Worm (Caenorhabditis elegans) whole organism, L1 larva: Measurements from ENCODE around the gene F28D1.6.

ENCODE experiments used
- C16A3.4 ChIP-seq: fragments of 150-350 bp; optimal IDR thresholded peaks from 2 replicates; lab custom pipeline; 2014; ENCODE audit warnings: missing biosample characterization, missing genetic modification characterization
- F16B12.6 ChIP-seq: fragments of 150-350 bp; optimal IDR thresholded peaks from 2 replicates; lab custom pipeline; 2014; ENCODE audit warnings: missing biosample characterization, missing genetic modification characterization
- Y116A8C.19 ChIP-seq: sonication (generic microtip); optimal IDR thresholded peaks from 2 replicates; lab custom pipeline; 2016; ENCODE audit warnings: missing compliant biosample characterization, missing genetic modification characterization, borderline replicate concordance
- aha-1 ChIP-seq: fragments of 150-350 bp; optimal IDR thresholded peaks from 2 replicates; lab custom pipeline; 2014; ENCODE audit warnings: missing biosample characterization, missing genetic modification characterization
- blmp-1 ChIP-seq: fragments of 150-350 bp; optimal IDR thresholded peaks from 2 replicates; lab custom pipeline; 2014; ENCODE audit warnings: missing biosample characterization, missing genetic modification characterization
- ceh-63 ChIP-seq: fragments of 200-800 bp; sonication (Bioruptor generic); optimal IDR thresholded peaks from 2 replicates; lab custom pipeline; 2018; ENCODE audit warnings: mild to moderate bottlenecking, missing genetic modification characterization, missing compliant biosample characterization
- ceh-8 ChIP-seq: fragments of 200-800 bp; sonication (Bioruptor generic); optimal IDR thresholded peaks from 2 replicates; lab custom pipeline; 2018; ENCODE audit warnings: mild to moderate bottlenecking, missing genetic modification characterization, moderate library complexity, missing compliant biosample characterization
- ceh-82 ChIP-seq, 3 experiments: fragments of 150-350 bp in 1 of 3; sonication (generic microtip) in 2 of 3; optimal IDR thresholded peaks; 2 replicates each; lab custom pipeline; 2014 to 2017; ENCODE audit warnings: missing biosample characterization in 3 of 3, missing genetic modification characterization in 3 of 3
- ceh-90 ChIP-seq: sonication (generic microtip); optimal IDR thresholded peaks from 2 replicates; lab custom pipeline; 2016; ENCODE audit warnings: missing genetic modification characterization, missing compliant biosample characterization
- dsc-1 ChIP-seq: sonication (generic microtip); optimal IDR thresholded peaks from 2 replicates; lab custom pipeline; 2016; ENCODE audit warnings: mild to moderate bottlenecking, missing genetic modification characterization, missing compliant biosample characterization
- efl-1 ChIP-seq, 4 experiments: fragments of 150-350 bp; optimal IDR thresholded peaks in 3 of 4; peaks in 1 of 4; 1 replicate in 1 of 4; 2 replicates in 3 of 4; lab custom pipeline; 2014; ENCODE audit warnings: missing biosample characterization in 2 of 4, missing genetic modification characterization in 2 of 4, missing genetic modification reagents in 2 of 4
- egl-13 ChIP-seq: sonication (generic microtip); optimal IDR thresholded peaks from 2 replicates; lab custom pipeline; 2016; ENCODE audit warnings: missing genotype, missing genetic modification reagents, missing genetic modification characterization, missing compliant biosample characterization
- egl-27 ChIP-seq, 2 experiments: fragments of 150-350 bp in 1 of 2; sonication (generic microtip); optimal IDR thresholded peaks; 3 replicates each; lab custom pipeline; 2017 to 2018; ENCODE audit warnings: missing biosample characterization in 2 of 2, missing genetic modification characterization in 2 of 2, missing genetic modification reagents in 2 of 2
- elt-3 ChIP-seq, 6 experiments: fragments of 150-350 bp in 1 of 6; sonication (generic microtip); optimal IDR thresholded peaks; 2 replicates each; lab custom pipeline; 2017 to 2018; ENCODE audit warnings: missing biosample characterization in 6 of 6, missing genetic modification characterization in 6 of 6, inconsistent platforms in 1 of 6
- ets-5 ChIP-seq: fragments of 200-800 bp; sonication (Bioruptor generic); IDR thresholded peaks from 2 replicates; pipeline ENCODE4 v1.3.6; 2022; ENCODE audit warnings: missing genetic modification characterization, missing compliant biosample characterization
- fkh-10 ChIP-seq: sonication (generic microtip); optimal IDR thresholded peaks from 2 replicates; lab custom pipeline; 2017; ENCODE audit warnings: missing biosample characterization, missing genetic modification reagents, missing genetic modification characterization
- fkh-8 ChIP-seq: sonication (generic microtip); optimal IDR thresholded peaks from 2 replicates; lab custom pipeline; 2016; ENCODE audit warnings: mild to moderate bottlenecking, missing genetic modification characterization, missing compliant biosample characterization
- fos-1 ChIP-seq: fragments of 150-350 bp; optimal IDR thresholded peaks from 2 replicates; lab custom pipeline; 2014; ENCODE audit warnings: missing biosample characterization, missing genetic modification characterization
- hlh-17 ChIP-seq: fragments of 200-800 bp; sonication (Bioruptor generic); optimal IDR thresholded peaks from 2 replicates; lab custom pipeline; 2018; ENCODE audit warnings: missing genetic modification characterization, mild to moderate bottlenecking, missing compliant biosample characterization, moderate library complexity, borderline replicate concordance
- hlh-4 ChIP-seq: sonication (generic microtip); optimal IDR thresholded peaks from 2 replicates; lab custom pipeline; 2016; ENCODE audit warnings: mild to moderate bottlenecking, missing genetic modification characterization, missing compliant biosample characterization
- hpl-2 ChIP-seq: fragments of 150-350 bp; optimal IDR thresholded peaks from 2 replicates; lab custom pipeline; 2014; ENCODE audit warnings: missing biosample characterization, missing genetic modification reagents, missing genetic modification characterization
- isw-1 ChIP-seq: fragments of 200-800 bp; sonication (Bioruptor generic); IDR thresholded peaks from 2 replicates; pipeline ENCODE4 v1.3.6; 2022; ENCODE audit warnings: missing genetic modification characterization, missing compliant biosample characterization
- jun-1 ChIP-seq: fragments of 150-350 bp; optimal IDR thresholded peaks from 2 replicates; lab custom pipeline; 2014; ENCODE audit warnings: missing biosample characterization, missing genetic modification reagents, missing genetic modification characterization
- lin-14 ChIP-seq: fragments of 200-800 bp; sonication (Bioruptor generic); optimal IDR thresholded peaks from 2 replicates; lab custom pipeline; 2018; ENCODE audit warnings: mild to moderate bottlenecking, missing genetic modification characterization, moderate library complexity, missing compliant biosample characterization
- lin-35 ChIP-seq, 2 experiments: fragments of 150-350 bp; optimal IDR thresholded peaks; 2 replicates each; lab custom pipeline; 2014; ENCODE audit warnings: missing biosample characterization in 2 of 2, missing genetic modification characterization in 2 of 2, missing genetic modification reagents in 2 of 2
- lin-39 ChIP-seq: fragments of 150-350 bp; optimal IDR thresholded peaks from 2 replicates; lab custom pipeline; 2014; ENCODE audit warnings: missing biosample characterization, missing genetic modification reagents, missing genetic modification characterization
- mab-9 ChIP-seq: fragments of 200-800 bp; sonication (Bioruptor generic); IDR thresholded peaks from 2 replicates; pipeline ENCODE4 v1.3.6; 2022; ENCODE audit warnings: missing genetic modification reagents, missing genetic modification characterization, missing compliant biosample characterization
- mef-2 ChIP-seq: fragments of 150-350 bp; optimal IDR thresholded peaks from 2 replicates; lab custom pipeline; 2014; ENCODE audit warnings: missing biosample characterization, missing genetic modification characterization
- mep-1 ChIP-seq: fragments of 150-350 bp; optimal IDR thresholded peaks from 2 replicates; lab custom pipeline; 2014; ENCODE audit warnings: missing biosample characterization, missing genetic modification characterization
- nhr-237 ChIP-seq: fragments of 150-350 bp; optimal IDR thresholded peaks from 2 replicates; lab custom pipeline; 2014; ENCODE audit warnings: missing biosample characterization, missing genetic modification characterization
- nhr-28 ChIP-seq: fragments of 150-350 bp; optimal IDR thresholded peaks from 2 replicates; lab custom pipeline; 2014; ENCODE audit warnings: missing biosample characterization, missing genetic modification characterization
- nhr-77 ChIP-seq: fragments of 150-350 bp; optimal IDR thresholded peaks from 2 replicates; lab custom pipeline; 2014; ENCODE audit warnings: missing biosample characterization, missing genetic modification characterization
- nhr-84 ChIP-seq: sonication (generic microtip); optimal IDR thresholded peaks from 2 replicates; lab custom pipeline; 2017; ENCODE audit warnings: missing biosample characterization, missing genetic modification characterization
- pax-3 ChIP-seq: fragments of 200-800 bp; sonication (Bioruptor generic); optimal IDR thresholded peaks from 2 replicates; lab custom pipeline; 2018; ENCODE audit warnings: mild to moderate bottlenecking, missing genetic modification characterization, moderate library complexity, missing compliant biosample characterization
- rnt-1 ChIP-seq: sonication (generic microtip); optimal IDR thresholded peaks from 2 replicates; lab custom pipeline; 2016; ENCODE audit warnings: mild to moderate bottlenecking, missing genetic modification characterization, moderate library complexity, missing compliant biosample characterization
- tbx-2 ChIP-seq: sonication (generic microtip); optimal IDR thresholded peaks from 2 replicates; lab custom pipeline; 2016; ENCODE audit warnings: missing genetic modification characterization, missing compliant biosample characterization
- tlp-1 ChIP-seq: fragments of 150-350 bp; optimal IDR thresholded peaks from 2 replicates; lab custom pipeline; 2014; ENCODE audit warnings: missing biosample characterization, missing genetic modification characterization
- unc-130 ChIP-seq: fragments of 150-350 bp; optimal IDR thresholded peaks from 2 replicates; lab custom pipeline; 2017; ENCODE audit warnings: missing biosample characterization, missing genetic modification characterization, inconsistent platforms
- unc-30 ChIP-seq: sonication (generic microtip); optimal IDR thresholded peaks from 2 replicates; lab custom pipeline; 2017; ENCODE audit warnings: missing biosample characterization, missing genetic modification characterization
- xbp-1 ChIP-seq: sonication (generic microtip); optimal IDR thresholded peaks from 2 replicates; lab custom pipeline; 2016; ENCODE audit warnings: missing genetic modification characterization, missing compliant biosample characterization
- ztf-11 ChIP-seq, 2 experiments: sonication (generic microtip); optimal IDR thresholded peaks; 2 replicates each; lab custom pipeline; 2016 to 2017; ENCODE audit warnings: missing genetic modification characterization in 2 of 2, missing biosample characterization in 1 of 2, missing compliant biosample characterization in 1 of 2

Gene F28D1.6

ce11 chrIV:12385061-12385460, at the start of gene F28D1.6:
F28D1.6 (minus strand) TSS chrIV:12385161.
- TF ChIP-seq tlp-1 (tag; lab: Kevin White, UChicago): no peak
- TF ChIP-seq ets-5 (GFP tag; lab: Robert Waterston, UW): no peak
- no peak for TF ChIP-seq egl-27 (tag; optimal IDR thresholded peaks at IDR 0.05; lab: Kevin White, UChicago)
- no peak for TF ChIP-seq fkh-10 (GFP tag; lab: Kevin White, UChicago)
- no peak for TF ChIP-seq dsc-1 (tag; lab: Kevin White, UChicago)
- TF ChIP-seq pax-3 (tag; lab: Kevin White, UChicago): no peak
- no peak for TF ChIP-seq unc-30
- no peak for TF ChIP-seq lin-14 (GFP tag; lab: Kevin White, UChicago)
- TF ChIP-seq fkh-8 (tag; lab: Kevin White, UChicago): no peak
- no peak for TF ChIP-seq egl-13
- TF ChIP-seq hpl-2 (GFP tag; lab: Kevin White, UChicago): no peak
- no peak for TF ChIP-seq ceh-90
- no peak for TF ChIP-seq mep-1 (tag; lab: Kevin White, UChicago)
- no peak for TF ChIP-seq aha-1
- TF ChIP-seq jun-1 (tag; lab: Kevin White, UChicago): no peak

ce11 chrIV:12432340-12432739, 47.4 kb upstream of the F28D1.6 start, which contains the start of gene clec-184:
clec-184 (plus strand) TSS chrIV:12432640.
- TF ChIP-seq nhr-77 (tag; lab: Kevin White, UChicago) (no peak), lin-39 (tag; lab: Kevin White, UChicago) (no peak), ceh-63 (GFP tag; lab: Kevin White, UChicago) (no peak), Y116A8C.19 (tag; lab: Kevin White, UChicago) (no peak), egl-27 (tag; optimal IDR thresholded peaks at IDR 0.05; lab: Kevin White, UChicago) (no peak), hpl-2 (GFP tag; lab: Kevin White, UChicago) (no peak), nhr-84 (tag; lab: Kevin White, UChicago) (no peak), ceh-90 (no peak), nhr-237 (no peak), tlp-1 (tag; lab: Kevin White, UChicago) (no peak), ztf-11 (tag; optimal IDR thresholded peaks at IDR 0.05; lab: Kevin White, UChicago) (no peak)

ce11 chrIV:12431755-12432154, 46.8 kb upstream of the F28D1.6 start:
- TF ChIP-seq lin-35 (GFP tag; optimal IDR thresholded peaks at IDR 0.05; lab: Kevin White, UChicago) (no peak), jun-1 (tag; lab: Kevin White, UChicago) (no peak), efl-1 (optimal IDR thresholded peaks at IDR 0.05; lab: Kevin White, UChicago) (no peak), efl-1 (GFP tag; optimal IDR thresholded peaks at IDR 0.05 in 1 of 2; lab: Kevin White, UChicago) (peak in 1 of 2 experiments; percentile 3), hlh-17 (GFP tag; lab: Kevin White, UChicago) (no peak), hlh-4 (tag; lab: Kevin White, UChicago) (no peak)

ce11 chrIV:12429504-12429903, 44.5 kb upstream of the F28D1.6 start:
- TF ChIP-seq tlp-1 (tag; lab: Kevin White, UChicago) (no peak), pax-3 (tag; lab: Kevin White, UChicago) (no peak), fos-1 (no peak), mef-2 (tag; lab: Kevin White, UChicago) (no peak), unc-130 (tag; lab: Kevin White, UChicago) (no peak), blmp-1 (tag; lab: Kevin White, UChicago) (peak; percentile 13), elt-3 (tag; optimal IDR thresholded peaks at IDR 0.05; lab: Kevin White, UChicago) (no peak)
- TF ChIP-seq, all 84 proteins: peak for 1

- no peak for TF ChIP-seq F16B12.6 (tag; lab: Kevin White, UChicago)
- TF ChIP-seq nhr-28 (tag; lab: Kevin White, UChicago): no peak
- TF ChIP-seq tbx-2 (tag; lab: Kevin White, UChicago): no peak
- TF ChIP-seq egl-27 (tag; optimal IDR thresholded peaks at IDR 0.05; lab: Kevin White, UChicago): no peak
- no peak for TF ChIP-seq ceh-8
- no peak for TF ChIP-seq rnt-1 (tag; lab: Kevin White, UChicago)
- TF ChIP-seq isw-1 (GFP tag; lab: Robert Waterston, UW): no peak
- TF ChIP-seq tlp-1 (tag; lab: Kevin White, UChicago): no peak
- TF ChIP-seq C16A3.4 (tag; lab: Kevin White, UChicago): no peak
- TF ChIP-seq elt-3 (tag; optimal IDR thresholded peaks at IDR 0.05; lab: Kevin White, UChicago): no peak
- TF ChIP-seq lin-14 (GFP tag; lab: Kevin White, UChicago): no peak
- TF ChIP-seq mab-9 (GFP tag; lab: Robert Waterston, UW): no peak
- no peak for TF ChIP-seq ceh-82 (tag; optimal IDR thresholded peaks at IDR 0.05; lab: Kevin White, UChicago)
- TF ChIP-seq xbp-1 (tag; lab: Kevin White, UChicago): no peak
- TF ChIP-seq ets-5 (GFP tag; lab: Robert Waterston, UW): no peak
- no peak for TF ChIP-seq aha-1
- no peak for TF ChIP-seq nhr-84 (tag; lab: Kevin White, UChicago)
Measured at ce11 chrIV:12428467-12428866, 43.5 kb upstream of the F28D1.6 start, which contains the start of gene col-130. col-130 (minus strand) TSS chrIV:12428516.
